Fruit fly (Drosophila melanogaster): ENCODE results near the gene CG3769.

Gene CG3769

DNA sequence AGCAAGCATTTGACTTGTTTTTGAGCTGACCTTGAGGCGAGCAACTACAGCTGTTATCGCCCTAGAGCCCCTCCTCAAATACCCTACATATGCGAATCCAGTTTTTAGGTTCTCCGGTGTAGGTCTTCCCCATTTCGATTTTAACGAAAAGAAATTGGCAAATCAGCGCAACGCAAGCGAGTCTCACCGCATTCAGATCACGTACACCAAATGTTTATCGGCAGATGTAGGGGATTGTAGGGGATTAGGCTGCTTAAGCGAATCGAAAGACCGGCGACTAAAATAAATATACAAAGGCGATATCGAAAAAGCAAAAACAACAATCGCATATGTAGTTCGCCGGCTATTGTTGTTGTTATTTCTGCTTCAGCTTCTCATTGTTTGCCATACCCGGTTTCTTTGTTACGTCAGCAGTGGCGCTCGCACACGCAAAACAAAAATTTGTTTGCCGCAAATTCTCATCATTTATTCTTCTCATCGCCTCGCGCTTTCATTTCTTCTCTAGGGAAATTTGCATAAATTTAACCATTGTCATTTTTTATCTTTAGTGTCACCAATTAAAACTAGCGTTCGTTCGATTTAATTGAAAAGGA, 47.1 kb upstream of the CG3769 start (continued):
- TF ChIP-seq Atf3 (GFP tag; optimal IDR thresholded peaks at IDR 0.05), result peak; percentile 55
- no peak for TF ChIP-seq dati (GFP tag; IDR thresholded peaks at IDR 0.05)
- TF ChIP-seq CG10147 (GFP tag; optimal IDR thresholded peaks at IDR 0.05), result peak; percentile 29
- no peak for TF ChIP-seq Hey (tag; optimal IDR thresholded peaks at IDR 0.05)
- TF ChIP-seq CG3281 (GFP tag; optimal IDR thresholded peaks at IDR 0.05), result peak; percentile 71
- TF ChIP-seq trh (GFP tag; optimal IDR thresholded peaks at IDR 0.05), result no peak
- peak; percentile 94 for TF ChIP-seq Rfx (GFP tag; IDR thresholded peaks at IDR 0.05)
- no peak for TF ChIP-seq tio (GFP tag; optimal IDR thresholded peaks at IDR 0.05)
- TF ChIP-seq Med (GFP tag), result peak; percentile 98
- peak; percentile 78 for TF ChIP-seq ERR (GFP tag; optimal IDR thresholded peaks at IDR 0.05)
- TF ChIP-seq Gsc (GFP tag; IDR thresholded peaks at IDR 0.05), result no peak
- TF ChIP-seq Scr (GFP tag; IDR thresholded peaks at IDR 0.05; ENCODE audit: partially characterized antibody), result no peak
- TF ChIP-seq gcm2 (GFP tag; optimal IDR thresholded peaks at IDR 0.05), result peak; percentile 27
- TF ChIP-seq Ravus (GFP tag; IDR thresholded peaks at IDR 0.05), result no peak; the same call in 1 of the 2 replicates
- no peak for TF ChIP-seq E2f2 (GFP tag; IDR thresholded peaks at IDR 0.05)
- peak; percentile 21 for TF ChIP-seq CG12219 (GFP tag; optimal IDR thresholded peaks at IDR 0.05)
- TF ChIP-seq ac (GFP tag; optimal IDR thresholded peaks at IDR 0.05), result no peak
- TF ChIP-seq Chrac-16 (GFP tag; optimal IDR thresholded peaks at IDR 0.05), result peak; percentile 63
- TF ChIP-seq odd (GFP tag; optimal IDR thresholded peaks at IDR 0.05), result peak; percentile 6
- no peak for TF ChIP-seq CG31388 (GFP tag; optimal IDR thresholded peaks at IDR 0.05)
- TF ChIP-seq CG3407 (GFP tag; optimal IDR thresholded peaks at IDR 0.05), result no peak
- TF ChIP-seq CG30020 (tag; optimal IDR thresholded peaks at IDR 0.05), result no peak
- TF ChIP-seq CG11398 (GFP tag; optimal IDR thresholded peaks at IDR 0.05), result peak; percentile 56
- TF ChIP-seq CHES-1-like (GFP tag; optimal IDR thresholded peaks at IDR 0.05), result peak; percentile 87
- no peak for TF ChIP-seq CG34224 (GFP tag; IDR thresholded peaks at IDR 0.05; ENCODE audit: partially characterized antibody)
- peak; percentile 76; the same call in 2 of the 3 replicates for TF ChIP-seq so (GFP tag; IDR thresholded peaks at IDR 0.05)
- TF ChIP-seq D19A (tag; optimal IDR thresholded peaks at IDR 0.05), result no peak
- no peak for TF ChIP-seq cad (GFP tag; optimal IDR thresholded peaks at IDR 0.05)
- no peak for TF ChIP-seq Vsx1 (GFP tag; optimal IDR thresholded peaks at IDR 0.05)
- TF ChIP-seq CG4424 (GFP tag; optimal IDR thresholded peaks at IDR 0.05), result peak; percentile 47
- TF ChIP-seq ewg (GFP tag; optimal IDR thresholded peaks at IDR 0.05), result no peak
- TF ChIP-seq CG10543 (GFP tag; optimal IDR thresholded peaks at IDR 0.05), result peak; percentile 47
- peak; percentile 20 for TF ChIP-seq CG6765 (GFP tag; optimal IDR thresholded peaks at IDR 0.05)
- TF ChIP-seq Hr3 (GFP tag; optimal IDR thresholded peaks at IDR 0.05), result peak; percentile 59
- TF ChIP-seq Xbp1 (GFP tag; optimal IDR thresholded peaks at IDR 0.05), result peak; percentile 72
- TF ChIP-seq CG9932 (GFP tag; IDR thresholded peaks at IDR 0.05), result peak; percentile 93
- TF ChIP-seq p53 (GFP tag; optimal IDR thresholded peaks at IDR 0.05), result peak; percentile 66
- peak; percentile 49 for TF ChIP-seq CG11085 (GFP tag; IDR thresholded peaks at IDR 0.05)
- peak; percentile 46 for TF ChIP-seq luna (GFP tag; optimal IDR thresholded peaks at IDR 0.05)
- TF ChIP-seq CG34422 (GFP tag; IDR thresholded peaks at IDR 0.05), result peak; percentile 76; the same call in 2 of the 3 replicates
- no peak for TF ChIP-seq cato (GFP tag; optimal IDR thresholded peaks at IDR 0.05; ENCODE audit: borderline replicate concordance)
- TF ChIP-seq CG2712 (tag; optimal IDR thresholded peaks at IDR 0.05), result peak; percentile 45
- TF ChIP-seq CG8359 (GFP tag; optimal IDR thresholded peaks at IDR 0.05; ENCODE audit: borderline replicate concordance), result no peak
- TF ChIP-seq CG3726 (GFP tag; IDR thresholded peaks at IDR 0.05), result 0 out of 3 replicates have a peak, but pooled peaks have one; percentile 64
- peak; percentile 87 for TF ChIP-seq CG11456 (GFP tag; IDR thresholded peaks at IDR 0.05)
- TF ChIP-seq jigr1 (GFP tag; IDR thresholded peaks at IDR 0.05), result no peak
- TF ChIP-seq CG8089 (GFP tag; optimal IDR thresholded peaks at IDR 0.05), result no peak
- TF ChIP-seq CG13287 (GFP tag; IDR thresholded peaks at IDR 0.05; ENCODE audit: partially characterized antibody), result no peak
- no peak for TF ChIP-seq HmgD (GFP tag; optimal IDR thresholded peaks at IDR 0.05)
- TF ChIP-seq Bdp1 (GFP tag; optimal IDR thresholded peaks at IDR 0.05), result peak; percentile 29
- peak; percentile 2 for TF ChIP-seq Sox100B (GFP tag; optimal IDR thresholded peaks at IDR 0.05)
